Fruit fly (Drosophila melanogaster) whole organism, adult: ENCODE results near the gene CG3246.

Source experiments
- CG12768 ChIP-seq: fragments of 200-800 bp; sonication (Bioruptor generic); optimal IDR thresholded peaks from 2 replicates; lab custom pipeline; 2017; ENCODE audit warnings: missing biosample characterization, missing genetic modification characterization, mild to moderate bottlenecking, moderate library complexity, missing genetic modification reagents
- CG14711 ChIP-seq: fragments of 200-800 bp; sonication (Bioruptor generic); optimal IDR thresholded peaks from 2 replicates; lab custom pipeline; 2018; ENCODE audit warnings: missing biosample characterization, mild to moderate bottlenecking, missing genetic modification characterization, moderate library complexity
- CG1620 ChIP-seq: fragments of 200-800 bp; sonication (Bioruptor generic); optimal IDR thresholded peaks from 2 replicates; lab custom pipeline; 2016; ENCODE audit warnings: missing biosample characterization, missing genetic modification characterization
- CG33017 ChIP-seq: fragments of 200-800 bp; sonication (Bioruptor generic); optimal IDR thresholded peaks from 2 replicates; lab custom pipeline; 2018; ENCODE audit warnings: missing biosample characterization, mild to moderate bottlenecking, missing genetic modification characterization, moderate library complexity
- CG5204 ChIP-seq: fragments of 200-800 bp; sonication (Bioruptor generic); optimal IDR thresholded peaks from 2 replicates; lab custom pipeline; 2016; ENCODE audit warnings: missing biosample characterization, missing genetic modification characterization
- Crg-1 ChIP-seq: fragments of 200-800 bp; sonication (Bioruptor generic); optimal IDR thresholded peaks from 2 replicates; lab custom pipeline; 2016; ENCODE audit warnings: missing biosample characterization, missing genetic modification characterization
- Hr96 ChIP-seq: fragments of 200-800 bp; sonication (Bioruptor generic); optimal IDR thresholded peaks from 2 replicates; lab custom pipeline; 2016; ENCODE audit warnings: missing biosample characterization, missing genetic modification characterization
- bab1 ChIP-seq: fragments of 200-800 bp; sonication (Bioruptor generic); optimal IDR thresholded peaks from 3 replicates; lab custom pipeline; 2019; ENCODE audit warnings: missing biosample characterization, mild to moderate bottlenecking, missing genetic modification characterization, moderate library complexity
- cic ChIP-seq: fragments of 200-800 bp; sonication (Bioruptor generic); optimal IDR thresholded peaks from 2 replicates; lab custom pipeline; 2017; ENCODE audit warnings: missing biosample characterization, mild to moderate bottlenecking, missing genetic modification characterization, moderate library complexity
- cnc ChIP-seq, 2 experiments: fragments of >200 bp; optimal IDR thresholded peaks; 2 replicates each; lab custom pipeline; 2017
- kay ChIP-seq: fragments of 200-800 bp; sonication (Bioruptor generic); peaks from one replicate; lab custom pipeline; 2016; ENCODE audit warnings: missing biosample characterization, missing genetic modification characterization, borderline replicate concordance
- ovo ChIP-seq: fragments of 200-800 bp; sonication (Bioruptor generic); optimal IDR thresholded peaks from 2 replicates; lab custom pipeline; 2016; ENCODE audit warnings: missing biosample characterization, missing genetic modification characterization
- toe ChIP-seq: fragments of 200-800 bp; sonication (Bioruptor generic); optimal IDR thresholded peaks from 2 replicates; lab custom pipeline; 2016; ENCODE audit warnings: missing biosample characterization, missing genetic modification characterization

dm6 chr2L:3428419-3429097 is 33.2 kb downstream of the CG3246 start:
- TF ChIP-seq kay (GFP tag; lab: Kevin White, UChicago) (no peak), CG12768 (GFP tag; lab: Kevin White, UChicago) (no peak), toe (GFP tag; lab: Kevin White, UChicago) (no peak), ovo (GFP tag; lab: Kevin White, UChicago) (no peak), CG33017 (tag; lab: Kevin White, UChicago) (no peak), cic (no peak), bab1 (GFP tag; lab: Kevin White, UChicago) (no peak), Hr96 (GFP tag; lab: Kevin White, UChicago) (no peak), cnc (optimal IDR thresholded peaks at IDR 0.05; lab: Kevin White, UChicago) (no peak), CG14711 (tag; lab: Kevin White, UChicago) (no peak), CG5204 (GFP tag; lab: Kevin White, UChicago) (no peak), CG1620 (GFP tag; lab: Kevin White, UChicago) (no peak), Crg-1 (GFP tag; lab: Kevin White, UChicago) (no peak)
